Fruit fly (Drosophila melanogaster): ENCODE data around the gene Cpr73D.
A peak's percentile ranks its signal among the peaks of the same experiment; 100 is the strongest.

Gene Cpr73D

dm6 chr3L:16892728-16893271 is 64.7 kb downstream of the Cpr73D start:
- no peak for TF ChIP-seq psq (GFP tag; optimal IDR thresholded peaks at IDR 0.05)
- no peak for TF ChIP-seq dmrt93B (GFP tag; optimal IDR thresholded peaks at IDR 0.05)
- no peak for TF ChIP-seq foxo (GFP tag; optimal IDR thresholded peaks at IDR 0.05)
- TF ChIP-seq Abd-B (GFP tag; optimal IDR thresholded peaks at IDR 0.05), result no peak
- TF ChIP-seq Rel (GFP tag; optimal IDR thresholded peaks at IDR 0.05), result no peak
- no peak for TF ChIP-seq Rel (tag; optimal IDR thresholded peaks at IDR 0.05)
- no peak for TF ChIP-seq ey (GFP tag; optimal IDR thresholded peaks at IDR 0.05)
- TF ChIP-seq sage (GFP tag; optimal IDR thresholded peaks at IDR 0.05), result no peak
- no peak for TF ChIP-seq Mio (GFP tag; optimal IDR thresholded peaks at IDR 0.05)
- TF ChIP-seq Dif (GFP tag; optimal IDR thresholded peaks at IDR 0.05; ENCODE audit: partially characterized antibody), result no peak
- no peak for TF ChIP-seq Jra (GFP tag; optimal IDR thresholded peaks at IDR 0.05)
- no peak for TF ChIP-seq dsf (GFP tag; optimal IDR thresholded peaks at IDR 0.05; ENCODE audit: borderline replicate concordance)
- TF ChIP-seq fru (GFP tag; optimal IDR thresholded peaks at IDR 0.05), result no peak
- TF ChIP-seq br (GFP tag; optimal IDR thresholded peaks at IDR 0.05), result no peak
- TF ChIP-seq usp (GFP tag; optimal IDR thresholded peaks at IDR 0.05), result no peak
- no peak for TF ChIP-seq Dfd (GFP tag; optimal IDR thresholded peaks at IDR 0.05)
- no peak for TF ChIP-seq N (GFP tag; optimal IDR thresholded peaks at IDR 0.05)

dm6 chr3L:16891914-16892313 is 65.6 kb downstream of the Cpr73D start:
- TF ChIP-seq jim (GFP tag; optimal IDR thresholded peaks at IDR 0.05) (no peak), Dif (GFP tag; optimal IDR thresholded peaks at IDR 0.05; ENCODE audit: partially characterized antibody) (no peak), foxo (GFP tag; optimal IDR thresholded peaks at IDR 0.05) (no peak), Mio (GFP tag; optimal IDR thresholded peaks at IDR 0.05) (no peak), brk (GFP tag; optimal IDR thresholded peaks at IDR 0.05) (no peak)

- TF ChIP-seq usp (GFP tag; optimal IDR thresholded peaks at IDR 0.05), result no peak
- TF ChIP-seq Dif (GFP tag; optimal IDR thresholded peaks at IDR 0.05; ENCODE audit: partially characterized antibody), result peak; percentile 73
- no peak for TF ChIP-seq lola (GFP tag; optimal IDR thresholded peaks at IDR 0.05)
- TF ChIP-seq sage (GFP tag; optimal IDR thresholded peaks at IDR 0.05), result peak; percentile 7
- TF ChIP-seq Hr78 (GFP tag; optimal IDR thresholded peaks at IDR 0.05), result no peak
- peak; percentile 79 for TF ChIP-seq fru (GFP tag; optimal IDR thresholded peaks at IDR 0.05)
- no peak for TF ChIP-seq Rel (GFP tag; optimal IDR thresholded peaks at IDR 0.05)
- peak; percentile 24 for TF ChIP-seq Rel (tag; optimal IDR thresholded peaks at IDR 0.05)
- TF ChIP-seq h (GFP tag; optimal IDR thresholded peaks at IDR 0.05), result peak; percentile 81
- TF ChIP-seq dl (GFP tag; optimal IDR thresholded peaks at IDR 0.05; ENCODE audit: insufficient read depth in 1 of 2, partially characterized antibody in 2 of 2), result peak in 1 of 2 experiments; percentile 24
- TF ChIP-seq jim (GFP tag; optimal IDR thresholded peaks at IDR 0.05), result no peak
- TF ChIP-seq HLH106 (tag; optimal IDR thresholded peaks at IDR 0.05), result peak; percentile 70
- TF ChIP-seq Mio (GFP tag; optimal IDR thresholded peaks at IDR 0.05), result no peak
- no peak for TF ChIP-seq Abd-B (GFP tag; optimal IDR thresholded peaks at IDR 0.05)
- TF ChIP-seq GATAd (GFP tag; optimal IDR thresholded peaks at IDR 0.05), result no peak
- no peak for TF ChIP-seq CrebA (GFP tag; optimal IDR thresholded peaks at IDR 0.05; ENCODE audit: borderline replicate concordance)
- peak; percentile 9 for TF ChIP-seq Hr83 (GFP tag; optimal IDR thresholded peaks at IDR 0.05; ENCODE audit: poor library complexity, severe bottlenecking)
- peak; percentile 70 for TF ChIP-seq OdsH (GFP tag; optimal IDR thresholded peaks at IDR 0.05)
- TF ChIP-seq pan (optimal IDR thresholded peaks at IDR 0.05), result no peak
- no peak for TF ChIP-seq CG32264 (GFP tag; optimal IDR thresholded peaks at IDR 0.05)
- TF ChIP-seq Hnf4 (GFP tag; optimal IDR thresholded peaks at IDR 0.05), result peak; percentile 71
- TF ChIP-seq CG9705 (GFP tag; optimal IDR thresholded peaks at IDR 0.05), result no peak
- no peak for TF ChIP-seq tai (GFP tag; optimal IDR thresholded peaks at IDR 0.05)
- TF ChIP-seq sv (GFP tag; optimal IDR thresholded peaks at IDR 0.05), result peak; percentile 68
- TF ChIP-seq Dfd (GFP tag; optimal IDR thresholded peaks at IDR 0.05), result no peak
- TF ChIP-seq dsf (GFP tag; optimal IDR thresholded peaks at IDR 0.05; ENCODE audit: borderline replicate concordance), result no peak
- TF ChIP-seq Myc (optimal IDR thresholded peaks at IDR 0.05), result peak; percentile 49
- peak; percentile 76 for TF ChIP-seq Sp1 (GFP tag; optimal IDR thresholded peaks at IDR 0.05)
- TF ChIP-seq Jra (GFP tag; optimal IDR thresholded peaks at IDR 0.05), result no peak
- TF ChIP-seq foxo (GFP tag; optimal IDR thresholded peaks at IDR 0.05), result peak in 1 of 2 experiments; percentile 85
- TF ChIP-seq ey (GFP tag; optimal IDR thresholded peaks at IDR 0.05), result peak; percentile 74
- TF ChIP-seq N (GFP tag; optimal IDR thresholded peaks at IDR 0.05), result no peak
- peak; percentile 62 for TF ChIP-seq Vsx2 (GFP tag; optimal IDR thresholded peaks at IDR 0.05; ENCODE audit: partially characterized antibody)
- peak; percentile 81 for TF ChIP-seq rgr (GFP tag; optimal IDR thresholded peaks at IDR 0.05)
- TF ChIP-seq woc (GFP tag; optimal IDR thresholded peaks at IDR 0.05), result peak; percentile 67
- no peak for TF ChIP-seq brk (GFP tag; optimal IDR thresholded peaks at IDR 0.05)
- TF ChIP-seq dmrt93B (GFP tag; optimal IDR thresholded peaks at IDR 0.05), result peak; percentile 37
- peak; percentile 53 for TF ChIP-seq br (GFP tag; optimal IDR thresholded peaks at IDR 0.05)
- TF ChIP-seq psq (GFP tag; optimal IDR thresholded peaks at IDR 0.05), result peak; percentile 64
Observed at dm6 chr3L:16890650-16891336, 66.7 kb downstream of the Cpr73D start.
